Fruit fly (Drosophila melanogaster): ENCODE data around the gene CG7772.
"Not testable (repeated sequence)": the region's sequence is repeated elsewhere in the genome, so short reads cannot be mapped to it uniquely, and the experiment has no call there.

Gene CG7772

dm6 chrX:17907184-17908006 lies at the start of gene CG7772, which contains the start of gene Vps4:
TSS of gene CG7772 (minus strand) at chrX:17907261.
TSS of gene Vps4 (plus strand) at chrX:17907692.
- no peak for TF ChIP-seq Dll (optimal IDR thresholded peaks at IDR 0.05)
- no peak for TF ChIP-seq CG8478 (optimal IDR thresholded peaks at IDR 0.05)
- TF ChIP-seq psq (optimal IDR thresholded peaks at IDR 0.05), result no peak
- no peak for TF ChIP-seq pan (optimal IDR thresholded peaks at IDR 0.05)
- TF ChIP-seq usp (GFP tag; optimal IDR thresholded peaks at IDR 0.05), result no peak
- no peak for TF ChIP-seq EcR (GFP tag; optimal IDR thresholded peaks at IDR 0.05)

dm6 chrX:17940677-17941076 lies 33.6 kb upstream of the CG7772 start:
- no peak for TF ChIP-seq psq (optimal IDR thresholded peaks at IDR 0.05)
- no peak for TF ChIP-seq Dll (optimal IDR thresholded peaks at IDR 0.05)
- no peak for TF ChIP-seq usp (GFP tag; optimal IDR thresholded peaks at IDR 0.05)
- no peak for TF ChIP-seq EcR (GFP tag; optimal IDR thresholded peaks at IDR 0.05)
- no peak for TF ChIP-seq CG8478 (optimal IDR thresholded peaks at IDR 0.05)
- no peak for TF ChIP-seq pan (optimal IDR thresholded peaks at IDR 0.05)

dm6 chrX:17924034-17924433 lies 17.0 kb upstream of the CG7772 start:
- TF ChIP-seq EcR (GFP tag; optimal IDR thresholded peaks at IDR 0.05) (no peak), psq (optimal IDR thresholded peaks at IDR 0.05) (no peak), Dll (optimal IDR thresholded peaks at IDR 0.05) (no peak), usp (GFP tag; optimal IDR thresholded peaks at IDR 0.05) (no peak), pan (optimal IDR thresholded peaks at IDR 0.05) (no peak), CG8478 (optimal IDR thresholded peaks at IDR 0.05) (no peak)

- TF ChIP-seq psq (optimal IDR thresholded peaks at IDR 0.05), result no peak
- TF ChIP-seq Dll (optimal IDR thresholded peaks at IDR 0.05), result no peak
- TF ChIP-seq EcR (GFP tag; optimal IDR thresholded peaks at IDR 0.05), result peak in 1 of 2 experiments; percentile 62
Measured at dm6 chrX:17917564-17918233, 10.6 kb upstream of the CG7772 start.

- TF ChIP-seq pan (optimal IDR thresholded peaks at IDR 0.05) (no peak), usp (GFP tag; optimal IDR thresholded peaks at IDR 0.05) (no peak), CG8478 (optimal IDR thresholded peaks at IDR 0.05) (no peak), Dll (optimal IDR thresholded peaks at IDR 0.05) (no peak), psq (optimal IDR thresholded peaks at IDR 0.05) (no peak), EcR (GFP tag; optimal IDR thresholded peaks at IDR 0.05) (no peak)
Measured at dm6 chrX:17915929-17916328, 8.9 kb upstream of the CG7772 start.

- TF ChIP-seq psq (optimal IDR thresholded peaks at IDR 0.05) (no peak), usp (GFP tag; optimal IDR thresholded peaks at IDR 0.05) (no peak), EcR (GFP tag; optimal IDR thresholded peaks at IDR 0.05) (no peak), pan (optimal IDR thresholded peaks at IDR 0.05) (no peak), Dll (optimal IDR thresholded peaks at IDR 0.05) (no peak), CG8478 (optimal IDR thresholded peaks at IDR 0.05) (no peak)
Measured at dm6 chrX:17914508-17914907, 7.4 kb upstream of the CG7772 start.

- TF ChIP-seq pan (optimal IDR thresholded peaks at IDR 0.05) (no peak), psq (optimal IDR thresholded peaks at IDR 0.05) (no peak), CG8478 (optimal IDR thresholded peaks at IDR 0.05) (no peak), Dll (optimal IDR thresholded peaks at IDR 0.05) (no peak), EcR (GFP tag; optimal IDR thresholded peaks at IDR 0.05) (no peak), usp (GFP tag; optimal IDR thresholded peaks at IDR 0.05) (no peak)
Measured at dm6 chrX:17912514-17912913, 5.5 kb upstream of the CG7772 start.

dm6 chrX:17910941-17911703 lies 4.1 kb upstream of the CG7772 start, which contains the start of gene CG6847:
TSS of gene CG6847 (plus strand) at chrX:17911462.
- TF ChIP-seq CG8478 (optimal IDR thresholded peaks at IDR 0.05) (no peak), pan (optimal IDR thresholded peaks at IDR 0.05) (no peak), EcR (GFP tag; optimal IDR thresholded peaks at IDR 0.05) (no peak), psq (optimal IDR thresholded peaks at IDR 0.05) (no peak), Dll (optimal IDR thresholded peaks at IDR 0.05) (no peak), usp (GFP tag; optimal IDR thresholded peaks at IDR 0.05) (no peak)

dm6 chrX:17910606-17910940 lies 3.5 kb upstream of the CG7772 start:
- TF ChIP-seq EcR (GFP tag; optimal IDR thresholded peaks at IDR 0.05), result no peak
- peak; percentile 3 for TF ChIP-seq Dll (optimal IDR thresholded peaks at IDR 0.05)

dm6 chrX:17899402-17899801 lies 7.7 kb downstream of the CG7772 start, which contains the start of gene Gss2:
TSS of gene Gss2 (plus strand) at chrX:17899702.
- not testable (repeated sequence) for TF ChIP-seq psq (optimal IDR thresholded peaks at IDR 0.05); pan (optimal IDR thresholded peaks at IDR 0.05); EcR (GFP tag; optimal IDR thresholded peaks at IDR 0.05)

dm6 chrX:17889247-17889646 lies 17.8 kb downstream of the CG7772 start, which contains the start of gene Gss1:
TSS of gene Gss1 (plus strand) at chrX:17889547.
- not testable (repeated sequence) for TF ChIP-seq Dll, psq, CG8478 (optimal IDR thresholded peaks at IDR 0.05)

- no peak for TF ChIP-seq usp (GFP tag; optimal IDR thresholded peaks at IDR 0.05)
Measured at dm6 chrX:17887877-17888276, 19.2 kb downstream of the CG7772 start, which contains the start of gene CG6788. TSS of gene CG6788 (plus strand) at chrX:17888177.
